Fruit fly (Drosophila melanogaster): ENCODE results near the gene CG18754.

The CG18754 gene

DNA sequence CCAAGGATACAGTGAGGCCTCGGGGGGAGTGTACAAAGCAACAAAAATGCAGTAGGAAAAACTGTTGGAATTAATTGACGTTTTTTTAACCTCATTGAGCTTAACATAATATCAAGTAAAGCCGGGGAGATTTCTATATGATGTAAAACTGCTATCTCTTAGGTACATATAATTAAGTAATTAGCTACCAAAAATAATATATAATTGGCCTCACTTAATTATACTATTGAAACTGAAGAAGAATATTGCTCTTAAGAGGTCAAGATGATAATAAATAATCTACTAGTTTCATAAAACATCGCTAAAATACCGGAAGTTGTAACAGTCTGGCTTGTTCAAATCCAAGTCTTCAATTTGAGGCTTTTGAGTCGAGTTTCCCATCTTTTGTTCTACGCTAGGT lies 16.4 kb upstream of the CG18754 start (continued):
- TF ChIP-seq Meics (GFP tag; optimal IDR thresholded peaks at IDR 0.05) (peak; percentile 33), gem (tag; optimal IDR thresholded peaks at IDR 0.05) (peak; percentile 30), gro (GFP tag; optimal IDR thresholded peaks at IDR 0.05) (no peak), Hey (tag; optimal IDR thresholded peaks at IDR 0.05) (no peak), grau (tag; optimal IDR thresholded peaks at IDR 0.05) (peak; percentile 68), CG13424 (tag; optimal IDR thresholded peaks at IDR 0.05) (peak; percentile 14), pan (optimal IDR thresholded peaks at IDR 0.05) (no peak), pan (GFP tag; optimal IDR thresholded peaks at IDR 0.05 in 1 of 2, IDR thresholded peaks at IDR 0.05 in 1 of 2) (no peak), CG18599 (GFP tag; optimal IDR thresholded peaks at IDR 0.05) (peak; percentile 27), prd (optimal IDR thresholded peaks at IDR 0.05) (no peak), prd (GFP tag; IDR thresholded peaks at IDR 0.05) (0 out of 3 replicates have a peak, but pooled peaks have one; percentile 5), hbn (GFP tag; IDR thresholded peaks at IDR 0.05; ENCODE audit: partially characterized antibody) (no peak), CG3281 (GFP tag; optimal IDR thresholded peaks at IDR 0.05) (no peak)

DNA sequence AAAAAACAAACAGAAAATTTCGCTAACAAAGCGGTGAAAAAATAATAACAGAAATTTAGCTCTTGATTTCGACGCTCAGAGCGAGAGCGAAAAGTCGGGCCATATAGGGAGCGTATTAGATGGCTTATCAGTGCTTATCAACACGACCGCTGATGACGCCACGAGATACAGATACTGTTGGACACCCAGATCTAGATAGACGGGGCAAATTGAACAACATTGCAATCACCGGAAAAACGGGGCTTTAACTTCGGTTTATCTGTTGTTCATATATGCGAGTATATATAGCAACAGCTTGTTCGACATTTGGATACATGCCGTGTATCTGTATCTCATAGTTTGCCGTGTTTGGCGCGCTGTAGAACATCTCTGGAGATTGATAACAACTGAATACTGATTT lies 15.3 kb upstream of the CG18754 start:
- TF ChIP-seq Elba2 (GFP tag; optimal IDR thresholded peaks at IDR 0.05) = no peak
- peak; percentile 18 for TF ChIP-seq sug (tag; optimal IDR thresholded peaks at IDR 0.05)
- TF ChIP-seq Trl (optimal IDR thresholded peaks at IDR 0.05) = peak; percentile 3 to 28
- TF ChIP-seq Trl (GFP tag; optimal IDR thresholded peaks at IDR 0.05) = no peak
- peak; percentile 93 for TF ChIP-seq grn (GFP tag; optimal IDR thresholded peaks at IDR 0.05)
- no peak for TF ChIP-seq CG12104 (GFP tag; optimal IDR thresholded peaks at IDR 0.05)
- peak; percentile 12 for TF ChIP-seq CTCF (GFP tag; optimal IDR thresholded peaks at IDR 0.05)
- TF ChIP-seq usp (GFP tag; optimal IDR thresholded peaks at IDR 0.05) = no peak
- TF ChIP-seq gfzf (GFP tag; optimal IDR thresholded peaks at IDR 0.05) = no peak
- no peak for TF ChIP-seq kni (GFP tag; optimal IDR thresholded peaks at IDR 0.05)
- no peak for TF ChIP-seq CG10565 (GFP tag; optimal IDR thresholded peaks at IDR 0.05)
- no peak for TF ChIP-seq CG3163 (GFP tag; optimal IDR thresholded peaks at IDR 0.05)
- no peak for TF ChIP-seq otp (GFP tag; IDR thresholded peaks at IDR 0.05)
- TF ChIP-seq oc (tag; optimal IDR thresholded peaks at IDR 0.05) = no peak
- no peak for TF ChIP-seq CG31224 (GFP tag; IDR thresholded peaks at IDR 0.05)
- no peak for TF ChIP-seq YL-1 (GFP tag; optimal IDR thresholded peaks at IDR 0.05)
- TF ChIP-seq CG4730 (GFP tag; IDR thresholded peaks at IDR 0.05) = no peak
- peak; percentile 52 for TF ChIP-seq mirr (GFP tag; optimal IDR thresholded peaks at IDR 0.05)
- no peak for TF ChIP-seq CG10431 (GFP tag; optimal IDR thresholded peaks at IDR 0.05)
- TF ChIP-seq h (optimal IDR thresholded peaks at IDR 0.05) = no peak
- TF ChIP-seq zfh1 (GFP tag; IDR thresholded peaks at IDR 0.05) = no peak
- TF ChIP-seq ttk (GFP tag; IDR thresholded peaks at IDR 0.05) = no peak
- TF ChIP-seq hkb (optimal IDR thresholded peaks at IDR 0.05) = no peak
- TF ChIP-seq hkb (GFP tag; IDR thresholded peaks at IDR 0.05) = no peak
- TF ChIP-seq Med (GFP tag) = peak; percentile 13
- TF ChIP-seq CG5245 (GFP tag; optimal IDR thresholded peaks at IDR 0.05) = no peak
- TF ChIP-seq Sox102F (GFP tag; optimal IDR thresholded peaks at IDR 0.05) = no peak
- peak; percentile 39 for TF ChIP-seq CG13894 (tag; optimal IDR thresholded peaks at IDR 0.05)
- TF ChIP-seq pzg (GFP tag; optimal IDR thresholded peaks at IDR 0.05) = no peak
